Worm (Caenorhabditis elegans): Measurements from ENCODE around the gene C23G10.5.

The C23G10.5 gene

ce11 chrIII:6158642-6159475 is 32.1 kb upstream of the C23G10.5 start, which contains the start of gene nfm-1:
Gene nfm-1, plus strand, starts transcription at chrIII:6159453.
- TF ChIP-seq nhr-67 (tag; optimal IDR thresholded peaks at IDR 0.05) = no peak
- peak; percentile 55 for TF ChIP-seq lsy-12 (tag; optimal IDR thresholded peaks at IDR 0.05)
- TF ChIP-seq ama-1 (optimal IDR thresholded peaks at IDR 0.05) = no peak
- TF ChIP-seq ceh-82 (tag; optimal IDR thresholded peaks at IDR 0.05) = no peak
- no peak for TF ChIP-seq sea-2 (GFP tag; optimal IDR thresholded peaks at IDR 0.05)
- peak; percentile 78 for TF ChIP-seq jun-1 (tag; optimal IDR thresholded peaks at IDR 0.05)
- TF ChIP-seq skn-1 (tag; optimal IDR thresholded peaks at IDR 0.05) = peak; percentile 47
- TF ChIP-seq eor-1 (tag; optimal IDR thresholded peaks at IDR 0.05) = no peak
- no peak for TF ChIP-seq daf-12 (tag; optimal IDR thresholded peaks at IDR 0.05)
- TF ChIP-seq nfya-1 (tag; optimal IDR thresholded peaks at IDR 0.05; ENCODE audit: insufficient read depth) = peak; percentile 68
- no peak for TF ChIP-seq ztf-4 (tag; optimal IDR thresholded peaks at IDR 0.05)
- TF ChIP-seq unc-39 (tag; optimal IDR thresholded peaks at IDR 0.05) = no peak
- TF ChIP-seq pqm-1 (tag; optimal IDR thresholded peaks at IDR 0.05) = peak; percentile 60
- TF ChIP-seq mdl-1 (tag; optimal IDR thresholded peaks at IDR 0.05) = no peak
- no peak for TF ChIP-seq nhr-237 (tag; optimal IDR thresholded peaks at IDR 0.05)
- peak; percentile 22 for TF ChIP-seq aly-2 (tag; optimal IDR thresholded peaks at IDR 0.05)
- peak; percentile 27 for TF ChIP-seq snpc-4 (tag; optimal IDR thresholded peaks at IDR 0.05)
- TF ChIP-seq fos-1 (tag; optimal IDR thresholded peaks at IDR 0.05) = no peak
- peak; percentile 48 for TF ChIP-seq lin-15B (tag; optimal IDR thresholded peaks at IDR 0.05)
- no peak for TF ChIP-seq nhr-11 (tag; optimal IDR thresholded peaks at IDR 0.05)
- no peak for TF ChIP-seq lin-39 (tag; optimal IDR thresholded peaks at IDR 0.05)
- no peak for TF ChIP-seq mml-1 (tag; optimal IDR thresholded peaks at IDR 0.05)
- peak; percentile 68 for TF ChIP-seq hmg-11 (tag; optimal IDR thresholded peaks at IDR 0.05)
- no peak for TF ChIP-seq fkh-2 (tag; optimal IDR thresholded peaks at IDR 0.05)
- peak; percentile 42 for TF ChIP-seq ceh-28 (tag; optimal IDR thresholded peaks at IDR 0.05)
- TF ChIP-seq nhr-43 (tag; optimal IDR thresholded peaks at IDR 0.05; ENCODE audit: poor library complexity, severe bottlenecking) = peak; percentile 55
- no peak for TF ChIP-seq ztf-11 (tag; optimal IDR thresholded peaks at IDR 0.05)
- TF ChIP-seq nhr-76 (tag; optimal IDR thresholded peaks at IDR 0.05) = no peak
- TF ChIP-seq ZK546.5 (tag; optimal IDR thresholded peaks at IDR 0.05) = no peak
- peak; percentile 64 for TF ChIP-seq egl-27 (tag; optimal IDR thresholded peaks at IDR 0.05)
- TF ChIP-seq nhr-28 (tag; optimal IDR thresholded peaks at IDR 0.05) = no peak
- TF ChIP-seq egl-5 (tag; optimal IDR thresholded peaks at IDR 0.05) = peak; percentile 38
- peak; percentile 94 for TF ChIP-seq elt-2 (tag; optimal IDR thresholded peaks at IDR 0.05)
- TF ChIP-seq ceh-9 (tag; optimal IDR thresholded peaks at IDR 0.05) = no peak
- TF ChIP-seq ceh-16 (tag; optimal IDR thresholded peaks at IDR 0.05) = no peak
- TF ChIP-seq nhr-25 (tag; optimal IDR thresholded peaks at IDR 0.05) = peak; percentile 48
- TF ChIP-seq unc-62 (GFP tag; optimal IDR thresholded peaks at IDR 0.05) = no peak
- TF ChIP-seq R02D3.7 (tag; optimal IDR thresholded peaks at IDR 0.05) = peak; percentile 5
- peak; percentile 63 for TF ChIP-seq nhr-23 (tag; optimal IDR thresholded peaks at IDR 0.05)
- TF ChIP-seq elt-1 (tag; optimal IDR thresholded peaks at IDR 0.05) = no peak
- TF ChIP-seq nhr-77 (tag; optimal IDR thresholded peaks at IDR 0.05) = no peak
- TF ChIP-seq pha-4 (tag; optimal IDR thresholded peaks at IDR 0.05) = peak; percentile 54
- no peak for TF ChIP-seq nhr-12 (tag; optimal IDR thresholded peaks at IDR 0.05)
- peak in 1 of 3 experiments; percentile 44 for TF ChIP-seq elt-3 (tag; optimal IDR thresholded peaks at IDR 0.05)
- TF ChIP-seq zag-1 (tag; optimal IDR thresholded peaks at IDR 0.05) = no peak
- peak; percentile 20 for TF ChIP-seq tbx-2 (tag; optimal IDR thresholded peaks at IDR 0.05)
- TF ChIP-seq fkh-10 (GFP tag; optimal IDR thresholded peaks at IDR 0.05) = peak; percentile 47

Data from whole organism, L3 larva.